Worm (Caenorhabditis elegans) whole organism, L4 larva: ENCODE results near the gene ZK185.5.
A peak's percentile ranks its signal among the peaks of the same experiment; 100 is the strongest.

Experiments
- F10B5.3 ChIP-seq: sonication (generic microtip); optimal IDR thresholded peaks from 2 replicates; lab custom pipeline; 2016; ENCODE audit warnings: mild to moderate bottlenecking, missing genetic modification characterization, missing compliant biosample characterization
- F37D6.2 ChIP-seq: sonication (generic microtip); optimal IDR thresholded peaks from 2 replicates; lab custom pipeline; 2016; ENCODE audit warnings: mild to moderate bottlenecking, missing genetic modification characterization, missing compliant biosample characterization
- F44E2.7 ChIP-seq: fragments of 200-800 bp; sonication (Bioruptor generic); IDR thresholded peaks from 2 replicates; pipeline ENCODE4 v2.1.2; 2022; ENCODE audit warnings: missing genetic modification characterization, missing compliant biosample characterization
- R02D3.7 ChIP-seq: fragments of 150-350 bp; sonication (generic microtip); optimal IDR thresholded peaks from 3 replicates; lab custom pipeline; 2014; ENCODE audit warnings: missing biosample characterization, missing genetic modification characterization
- T20F7.1 ChIP-seq: fragments of 200-800 bp; sonication (Bioruptor generic); optimal IDR thresholded peaks from 2 replicates; lab custom pipeline; 2018; ENCODE audit warnings: mild to moderate bottlenecking, missing genetic modification characterization, missing compliant biosample characterization
- Y105C5A.15 ChIP-seq: fragments of 200-800 bp; sonication (Bioruptor generic); IDR thresholded peaks from 2 replicates; pipeline ENCODE4 v1.3.6; 2022; ENCODE audit warnings: missing genetic modification characterization, missing compliant biosample characterization
- aha-1 ChIP-seq: fragments of 150-350 bp; peaks from one replicate; lab custom pipeline; 2014; ENCODE audit warnings: missing biosample characterization, missing genetic modification characterization
- aly-2 ChIP-seq: sonication (generic microtip); optimal IDR thresholded peaks from 2 replicates; lab custom pipeline; 2018; ENCODE audit warnings: missing biosample characterization, missing genetic modification characterization
- ama-1 ChIP-seq: fragments of 150-350 bp; optimal IDR thresholded peaks from 2 replicates; lab custom pipeline; 2014; ENCODE audit warnings: inconsistent platforms, mixed read lengths
- attf-4 ChIP-seq: sonication (generic microtip); optimal IDR thresholded peaks from 3 replicates; lab custom pipeline; 2017; ENCODE audit warnings: missing biosample characterization, missing genetic modification characterization
- ceh-20 ChIP-seq: fragments of 200-800 bp; sonication (Bioruptor generic); IDR thresholded peaks from 2 replicates; pipeline ENCODE4 v1.3.6; 2022; ENCODE audit warnings: missing genetic modification reagents, missing genetic modification characterization, missing compliant biosample characterization
- ceh-44 ChIP-seq: fragments of 200-800 bp; sonication (Bioruptor generic); IDR thresholded peaks from 2 replicates; pipeline ENCODE4 v1.3.6; 2022; ENCODE audit warnings: missing genetic modification reagents, missing genetic modification characterization, missing compliant biosample characterization
- ceh-62 ChIP-seq: sonication (generic microtip); optimal IDR thresholded peaks from 2 replicates; lab custom pipeline; 2017; ENCODE audit warnings: missing biosample characterization, missing genetic modification characterization
- ceh-82 ChIP-seq: sonication (generic microtip); optimal IDR thresholded peaks from 2 replicates; lab custom pipeline; 2017; ENCODE audit warnings: missing biosample characterization, missing genetic modification characterization
- ces-1 ChIP-seq: fragments of 150-350 bp; sonication (generic microtip); optimal IDR thresholded peaks from 4 replicates; lab custom pipeline; 2014; ENCODE audit warnings: missing biosample characterization, missing genetic modification reagents, missing genetic modification characterization
- ctbp-1 ChIP-seq: fragments of 200-800 bp; sonication (Bioruptor generic); IDR thresholded peaks from 2 replicates; pipeline ENCODE4 v1.3.6; 2022; ENCODE audit warnings: missing genetic modification reagents, missing genetic modification characterization, missing compliant biosample characterization
- daf-12 ChIP-seq: fragments of 150-350 bp; optimal IDR thresholded peaks from 2 replicates; lab custom pipeline; 2014; ENCODE audit warnings: missing biosample characterization, missing genetic modification reagents, missing genetic modification characterization
- daf-16 ChIP-seq, 3 experiments: sonication (generic microtip); optimal IDR thresholded peaks; 2 replicates each; lab custom pipeline; 2016 to 2017; ENCODE audit warnings: missing genetic modification characterization in 3 of 3, missing genetic modification reagents in 3 of 3, mild to moderate bottlenecking in 2 of 3, missing compliant biosample characterization in 2 of 3, missing biosample characterization in 1 of 3, moderate library complexity in 1 of 3
- dmd-6 ChIP-seq: fragments of 200-800 bp; sonication (Bioruptor generic); IDR thresholded peaks from 2 replicates; pipeline ENCODE4 v1.3.6; 2022; ENCODE audit warnings: missing genetic modification reagents, missing genetic modification characterization, missing compliant biosample characterization
- dpl-1 ChIP-seq: fragments of 150-350 bp; optimal IDR thresholded peaks from 2 replicates; lab custom pipeline; 2014; ENCODE audit warnings: missing biosample characterization, missing genetic modification reagents, missing genetic modification characterization
- duxl-1 ChIP-seq: sonication (generic microtip); optimal IDR thresholded peaks from 2 replicates; lab custom pipeline; 2016; ENCODE audit warnings: mild to moderate bottlenecking, missing genetic modification characterization, moderate library complexity, missing compliant biosample characterization; ENCODE audit not compliant: poor library complexity
- fos-1 ChIP-seq: fragments of 150-350 bp; optimal IDR thresholded peaks from 2 replicates; lab custom pipeline; 2014; ENCODE audit warnings: missing biosample characterization, missing genetic modification characterization
- gei-8 ChIP-seq: fragments of 200-800 bp; sonication (Bioruptor generic); optimal IDR thresholded peaks from 2 replicates; lab custom pipeline; 2018; ENCODE audit warnings: mild to moderate bottlenecking, missing genetic modification characterization, missing compliant biosample characterization
- hlh-30 ChIP-seq: sonication (generic microtip); optimal IDR thresholded peaks from 2 replicates; lab custom pipeline; 2017; ENCODE audit warnings: antibody characterized with exemption, mild to moderate bottlenecking, missing genetic modification characterization, missing compliant biosample characterization; ENCODE audit not compliant: insufficient read depth
- hmg-1.1 ChIP-seq: fragments of 200-800 bp; sonication (Bioruptor generic); IDR thresholded peaks from 2 replicates; pipeline ENCODE4 v1.3.6; 2022; ENCODE audit warnings: missing genetic modification reagents, missing genetic modification characterization, missing compliant biosample characterization
- lin-1 ChIP-seq: fragments of 200-800 bp; sonication (Bioruptor generic); IDR thresholded peaks from 2 replicates; pipeline ENCODE4 v1.3.6; 2022; ENCODE audit warnings: missing genetic modification reagents, missing genetic modification characterization, missing compliant biosample characterization
- lin-13 ChIP-seq: fragments of 150-350 bp; optimal IDR thresholded peaks from 2 replicates; lab custom pipeline; 2014; ENCODE audit warnings: missing biosample characterization, missing genetic modification reagents, missing genetic modification characterization
- lin-29 ChIP-seq: fragments of 200-800 bp; sonication (Bioruptor generic); IDR thresholded peaks from 2 replicates; pipeline ENCODE4 v1.3.6; 2022; ENCODE audit warnings: missing genetic modification reagents, missing genetic modification characterization, missing compliant biosample characterization
- madf-5 ChIP-seq, 2 experiments: fragments of 200-800 bp; sonication (Bioruptor generic); IDR thresholded peaks; 2 replicates each; pipeline ENCODE4 v1.3.6; 2022; ENCODE audit warnings: missing compliant biosample characterization in 2 of 2, missing genetic modification characterization in 2 of 2
- mdl-1 ChIP-seq, 2 experiments: fragments of 150-350 bp in 1 of 2; sonication (generic microtip) in 1 of 2; optimal IDR thresholded peaks; 2 replicates each; lab custom pipeline; 2014 to 2017; ENCODE audit warnings: missing biosample characterization in 2 of 2, missing genetic modification characterization in 2 of 2
- mep-1 ChIP-seq: fragments of 150-350 bp; sonication (generic microtip); optimal IDR thresholded peaks from 3 replicates; lab custom pipeline; 2014; ENCODE audit warnings: missing biosample characterization, missing genetic modification characterization
- mxl-2 ChIP-seq: fragments of 200-800 bp; sonication (Bioruptor generic); conservative IDR thresholded peaks from 2 replicates; pipeline ENCODE4 v1.3.6; 2022; ENCODE audit warnings: missing genetic modification reagents, missing genetic modification characterization, missing compliant biosample characterization
- nhr-10 ChIP-seq: fragments of 150-350 bp; optimal IDR thresholded peaks from 2 replicates; lab custom pipeline; 2014; ENCODE audit warnings: missing biosample characterization, missing genetic modification characterization
- nhr-48 ChIP-seq: sonication (generic microtip); optimal IDR thresholded peaks from 2 replicates; lab custom pipeline; 2016; ENCODE audit warnings: mild to moderate bottlenecking, missing genetic modification characterization, missing compliant biosample characterization
- nhr-6 ChIP-seq: fragments of 150-350 bp; optimal IDR thresholded peaks from 2 replicates; lab custom pipeline; 2014; ENCODE audit warnings: missing biosample characterization, missing genetic modification characterization
- nhr-77 ChIP-seq: fragments of 150-350 bp; optimal IDR thresholded peaks from 2 replicates; lab custom pipeline; 2014; ENCODE audit warnings: missing biosample characterization, missing genetic modification characterization
- rbr-2 ChIP-seq: sonication (generic microtip); optimal IDR thresholded peaks from 2 replicates; lab custom pipeline; 2016; ENCODE audit warnings: missing genotype, missing genetic modification characterization, missing compliant biosample characterization
- sdz-12 ChIP-seq: fragments of 200-800 bp; sonication (Bioruptor generic); optimal IDR thresholded peaks from 2 replicates; lab custom pipeline; 2018; ENCODE audit warnings: mild to moderate bottlenecking, missing genetic modification characterization, missing compliant biosample characterization
- skn-1 ChIP-seq: fragments of 150-350 bp; optimal IDR thresholded peaks from 2 replicates; lab custom pipeline; 2014; ENCODE audit warnings: missing biosample characterization, missing genetic modification characterization
- snpc-1.2 ChIP-seq: fragments of 200-800 bp; sonication (Bioruptor generic); IDR thresholded peaks from 2 replicates; pipeline ENCODE4 v1.3.6; 2022; ENCODE audit warnings: missing genetic modification reagents, missing genetic modification characterization, missing compliant biosample characterization
- spr-1 ChIP-seq: sonication (generic microtip); optimal IDR thresholded peaks from 2 replicates; lab custom pipeline; 2016; ENCODE audit warnings: mild to moderate bottlenecking, missing genetic modification characterization, missing compliant biosample characterization
- unc-62 ChIP-seq, 3 experiments: fragments of 150-350 bp in 1 of 3; sonication (generic microtip); optimal IDR thresholded peaks in 2 of 3; peaks in 1 of 3; 1 replicate in 1 of 3; 2 replicates in 2 of 3; lab custom pipeline; 2014 to 2017; ENCODE audit warnings: missing biosample characterization in 3 of 3, missing genetic modification characterization in 3 of 3, missing genetic modification reagents in 3 of 3, missing genotype in 1 of 3
- zfp-3 ChIP-seq: fragments of 200-800 bp; sonication (Bioruptor generic); conservative IDR thresholded peaks from 2 replicates; pipeline ENCODE4 v1.3.6; 2022; ENCODE audit warnings: missing genetic modification reagents, missing genetic modification characterization, missing compliant biosample characterization
- ztf-7 ChIP-seq: fragments of 150-350 bp; optimal IDR thresholded peaks from 2 replicates; lab custom pipeline; 2014; ENCODE audit warnings: missing biosample characterization, missing genetic modification characterization

The ZK185.5 gene

DNA sequence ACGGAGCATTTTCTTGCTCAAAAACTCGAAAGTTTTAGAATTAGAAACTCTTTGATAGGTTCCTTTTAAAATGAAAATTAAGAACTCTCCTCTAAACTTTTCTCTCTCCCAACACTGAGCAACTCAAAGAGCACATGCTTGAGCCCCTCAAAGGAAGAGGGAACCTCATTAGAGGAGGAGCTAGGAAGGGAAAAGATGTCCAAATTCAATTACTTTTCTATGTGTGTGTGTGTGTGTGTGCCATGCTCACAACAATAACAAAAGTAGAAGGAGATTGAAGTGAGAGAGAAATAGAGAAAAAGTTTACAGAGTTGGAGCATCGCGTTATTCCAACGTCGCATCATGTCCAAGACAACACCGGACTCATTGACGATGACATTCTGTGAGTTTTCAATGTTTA, 40.3 kb upstream of the ZK185.5 start (continued):
- no peak for TF ChIP-seq skn-1 (tag; lab: Kevin White, UChicago)
- TF ChIP-seq dmd-6 (GFP tag; lab: Robert Waterston, UW): 0 out of 2 replicates have a peak, but pooled peaks have one; percentile 9
- TF ChIP-seq duxl-1 (tag; lab: Kevin White, UChicago): no peak
- TF ChIP-seq ceh-20 (GFP tag; lab: Robert Waterston, UW): no peak
- TF ChIP-seq nhr-48 (tag; lab: Kevin White, UChicago): no peak
- TF ChIP-seq rbr-2 (tag; lab: Kevin White, UChicago): peak; percentile 29
- no peak for TF ChIP-seq nhr-10 (tag; lab: Kevin White, UChicago)
- TF ChIP-seq sdz-12: no peak
- TF ChIP-seq nhr-6: no peak
- no peak for TF ChIP-seq ztf-7 (tag; lab: Kevin White, UChicago)
- TF ChIP-seq zfp-3: no peak
- TF ChIP-seq nhr-77: no peak
- TF ChIP-seq mdl-1 (tag; optimal IDR thresholded peaks at IDR 0.05; lab: Kevin White, UChicago): peak in 1 of 2 experiments; percentile 54
- TF ChIP-seq mep-1 (tag; lab: Kevin White, UChicago): no peak
- TF ChIP-seq daf-12 (tag; lab: Kevin White, UChicago): no peak
- TF ChIP-seq Y105C5A.15 (GFP tag; lab: Robert Waterston, UW): no peak
- TF ChIP-seq F44E2.7 (GFP tag; lab: Robert Waterston, UW): no peak
- no peak for TF ChIP-seq lin-13 (GFP tag; lab: Kevin White, UChicago)
- no peak for TF ChIP-seq ceh-62 (tag; lab: Kevin White, UChicago)
- TF ChIP-seq lin-1 (GFP tag; lab: Robert Waterston, UW): no peak
- peak; percentile 80 for TF ChIP-seq ctbp-1 (GFP tag; lab: Robert Waterston, UW)
- TF ChIP-seq F10B5.3 (tag; lab: Kevin White, UChicago): no peak
- no peak for TF ChIP-seq hmg-1.1 (GFP tag; lab: Robert Waterston, UW)
- no peak for TF ChIP-seq ceh-44 (GFP tag; lab: Robert Waterston, UW)
- no peak for TF ChIP-seq ama-1 (lab: Kevin White, UChicago)
- TF ChIP-seq madf-5 (GFP tag; IDR thresholded peaks at IDR 0.05; lab: Robert Waterston, UW): no peak
- no peak for TF ChIP-seq mxl-2 (GFP tag; lab: Robert Waterston, UW)
- no peak for TF ChIP-seq R02D3.7 (tag; lab: Kevin White, UChicago)
- TF ChIP-seq snpc-1.2 (GFP tag; lab: Robert Waterston, UW): no peak
- no peak for TF ChIP-seq T20F7.1
- TF ChIP-seq ceh-82 (tag; lab: Kevin White, UChicago): no peak

ce11 chrIV:4579472-4579871, 33.8 kb upstream of the ZK185.5 start:
- no peak for TF ChIP-seq dpl-1 (GFP tag; lab: Kevin White, UChicago)
- no peak for TF ChIP-seq ceh-44 (GFP tag; lab: Robert Waterston, UW)
- no peak for TF ChIP-seq daf-16 (GFP tag; optimal IDR thresholded peaks at IDR 0.05; lab: Kevin White, UChicago)
- TF ChIP-seq daf-16 (tag; optimal IDR thresholded peaks at IDR 0.05; lab: Kevin White, UChicago): no peak
- TF ChIP-seq unc-62 (GFP tag; optimal IDR thresholded peaks at IDR 0.05 in 1 of 2; lab: Kevin White, UChicago): peak in 1 of 2 experiments; percentile 95
- no peak for TF ChIP-seq unc-62 (tag; optimal IDR thresholded peaks at IDR 0.05; lab: Kevin White, UChicago)
- no peak for TF ChIP-seq lin-29 (GFP tag; lab: Robert Waterston, UW)
- TF ChIP-seq attf-4 (tag; lab: Kevin White, UChicago): no peak
- no peak for TF ChIP-seq hlh-30 (tag; lab: Kevin White, UChicago)
- TF ChIP-seq gei-8: no peak
- no peak for TF ChIP-seq duxl-1 (tag; lab: Kevin White, UChicago)
- TF ChIP-seq nhr-6: no peak
- no peak for TF ChIP-seq ces-1 (GFP tag; lab: Kevin White, UChicago)
- TF ChIP-seq aha-1 (tag; lab: Kevin White, UChicago): peak; percentile 86
- no peak for TF ChIP-seq spr-1 (tag; lab: Kevin White, UChicago)
- no peak for TF ChIP-seq aly-2
- no peak for TF ChIP-seq F37D6.2 (tag; lab: Kevin White, UChicago)
- no peak for TF ChIP-seq Y105C5A.15 (GFP tag; lab: Robert Waterston, UW)
- TF ChIP-seq fos-1 (tag; lab: Kevin White, UChicago): no peak
